Worm (Caenorhabditis elegans) whole organism, L2 larva: ENCODE results near the gene F31E8.5.

Experiments
- C34F6.9 ChIP-seq: fragments of 150-350 bp; optimal IDR thresholded peaks from 2 replicates; lab custom pipeline; 2014; ENCODE audit warnings: missing biosample characterization, missing genetic modification characterization
- F13H6.1 ChIP-seq: sonication (generic microtip); optimal IDR thresholded peaks from 2 replicates; lab custom pipeline; 2016; ENCODE audit warnings: missing genetic modification characterization, missing compliant biosample characterization
- R02D3.7 ChIP-seq: fragments of 150-350 bp; optimal IDR thresholded peaks from 2 replicates; lab custom pipeline; 2014; ENCODE audit warnings: missing biosample characterization, missing genetic modification characterization
- Y55F3AM.14 ChIP-seq: fragments of 200-800 bp; sonication (Bioruptor generic); optimal IDR thresholded peaks from 2 replicates; lab custom pipeline; 2018; ENCODE audit warnings: mild to moderate bottlenecking, missing genetic modification characterization, missing compliant biosample characterization
- ZK546.5 ChIP-seq: sonication (generic microtip); optimal IDR thresholded peaks from 2 replicates; lab custom pipeline; 2017; ENCODE audit warnings: missing biosample characterization, missing genetic modification characterization
- alr-1 ChIP-seq: fragments of 150-350 bp; optimal IDR thresholded peaks from 2 replicates; lab custom pipeline; 2014; ENCODE audit warnings: missing biosample characterization, missing genetic modification characterization
- aly-2 ChIP-seq: fragments of 150-350 bp; optimal IDR thresholded peaks from 2 replicates; lab custom pipeline; 2014; ENCODE audit warnings: missing biosample characterization, missing genetic modification characterization
- ama-1 ChIP-seq: fragments of 150-350 bp; optimal IDR thresholded peaks from 2 replicates; lab custom pipeline; 2018; ENCODE audit warnings: inconsistent platforms
- blmp-1 ChIP-seq: sonication (generic microtip); optimal IDR thresholded peaks from 2 replicates; lab custom pipeline; 2017; ENCODE audit warnings: missing genetic modification characterization, mild to moderate bottlenecking, missing compliant biosample characterization, antibody characterized with exemption, moderate library complexity; ENCODE audit not compliant: insufficient read depth
- ceh-16 ChIP-seq: fragments of 150-350 bp; optimal IDR thresholded peaks from 2 replicates; lab custom pipeline; 2014; ENCODE audit warnings: missing biosample characterization, missing genetic modification characterization
- ceh-82 ChIP-seq: fragments of 150-350 bp; optimal IDR thresholded peaks from 2 replicates; lab custom pipeline; 2014; ENCODE audit warnings: missing biosample characterization, missing genetic modification characterization
- crh-2 ChIP-seq: sonication (generic microtip); optimal IDR thresholded peaks from 2 replicates; lab custom pipeline; 2017; ENCODE audit warnings: missing biosample characterization, missing genetic modification characterization
- dmd-4 ChIP-seq: sonication (generic microtip); optimal IDR thresholded peaks from 2 replicates; lab custom pipeline; 2017; ENCODE audit warnings: missing biosample characterization, missing genetic modification characterization
- egl-27 ChIP-seq: sonication (generic microtip); optimal IDR thresholded peaks from 3 replicates; lab custom pipeline; 2017; ENCODE audit warnings: missing biosample characterization, missing genetic modification reagents, missing genetic modification characterization
- elt-1 ChIP-seq: fragments of 150-350 bp; optimal IDR thresholded peaks from 2 replicates; lab custom pipeline; 2014; ENCODE audit warnings: missing biosample characterization, missing genetic modification characterization
- elt-3 ChIP-seq: sonication (generic microtip); optimal IDR thresholded peaks from 2 replicates; lab custom pipeline; 2017; ENCODE audit warnings: missing biosample characterization, missing genetic modification characterization
- fos-1 ChIP-seq: fragments of 150-350 bp; optimal IDR thresholded peaks from 2 replicates; lab custom pipeline; 2014; ENCODE audit warnings: missing biosample characterization, missing genetic modification characterization
- gmeb-1 ChIP-seq: fragments of 150-350 bp; optimal IDR thresholded peaks from 2 replicates; lab custom pipeline; 2014; ENCODE audit warnings: missing biosample characterization, missing genetic modification characterization
- lin-11 ChIP-seq: fragments of 150-350 bp; sonication (generic microtip); optimal IDR thresholded peaks from 2 replicates; lab custom pipeline; 2014; ENCODE audit warnings: missing biosample characterization, missing genetic modification characterization, inconsistent platforms, mixed read lengths
- lin-13 ChIP-seq: fragments of 150-350 bp; optimal IDR thresholded peaks from 2 replicates; lab custom pipeline; 2014; ENCODE audit warnings: missing biosample characterization, missing genetic modification reagents, missing genetic modification characterization
- lin-39 ChIP-seq: fragments of 150-350 bp; optimal IDR thresholded peaks from 2 replicates; lab custom pipeline; 2014; ENCODE audit warnings: missing biosample characterization, missing genetic modification reagents, missing genetic modification characterization
- lsy-2 ChIP-seq, 2 experiments: fragments of 150-350 bp in 1 of 2; sonication (generic microtip) in 1 of 2; optimal IDR thresholded peaks; 2 replicates each; lab custom pipeline; 2014 to 2017; ENCODE audit warnings: missing biosample characterization in 2 of 2, missing genetic modification characterization in 2 of 2
- mab-5 ChIP-seq: fragments of 150-350 bp; optimal IDR thresholded peaks from 2 replicates; lab custom pipeline; 2014; ENCODE audit warnings: missing biosample characterization, missing genetic modification characterization
- mdl-1 ChIP-seq, 2 experiments: fragments of 150-350 bp in 1 of 2; sonication (generic microtip) in 1 of 2; optimal IDR thresholded peaks; 2 replicates each; lab custom pipeline; 2017; ENCODE audit warnings: missing biosample characterization in 2 of 2, missing genetic modification characterization in 2 of 2
- nhr-10 ChIP-seq: sonication (generic microtip); optimal IDR thresholded peaks from 2 replicates; lab custom pipeline; 2017; ENCODE audit warnings: missing biosample characterization, missing genetic modification characterization
- nhr-11 ChIP-seq: fragments of 150-350 bp; optimal IDR thresholded peaks from 2 replicates; lab custom pipeline; 2014; ENCODE audit warnings: missing biosample characterization, missing genetic modification characterization
- nhr-12 ChIP-seq: fragments of 150-350 bp; optimal IDR thresholded peaks from 2 replicates; lab custom pipeline; 2014; ENCODE audit warnings: missing biosample characterization, missing genetic modification characterization
- nhr-129 ChIP-seq: fragments of 150-350 bp; optimal IDR thresholded peaks from 2 replicates; lab custom pipeline; 2014; ENCODE audit warnings: missing biosample characterization, missing genetic modification characterization
- nhr-21 ChIP-seq: fragments of 150-350 bp; optimal IDR thresholded peaks from 2 replicates; lab custom pipeline; 2014; ENCODE audit warnings: missing biosample characterization, missing genetic modification characterization
- nhr-23 ChIP-seq: fragments of 150-350 bp; optimal IDR thresholded peaks from 2 replicates; lab custom pipeline; 2014; ENCODE audit warnings: missing biosample characterization, missing genetic modification reagents, missing genetic modification characterization
- nhr-237 ChIP-seq: fragments of 150-350 bp; optimal IDR thresholded peaks from 2 replicates; lab custom pipeline; 2014; ENCODE audit warnings: missing biosample characterization, missing genetic modification characterization
- nhr-25 ChIP-seq: fragments of 150-350 bp; sonication (generic microtip); optimal IDR thresholded peaks from 3 replicates; lab custom pipeline; 2014; ENCODE audit warnings: missing biosample characterization, missing genetic modification characterization
- nhr-6 ChIP-seq: fragments of 150-350 bp; optimal IDR thresholded peaks from 2 replicates; lab custom pipeline; 2014; ENCODE audit warnings: missing biosample characterization, missing genetic modification characterization
- nhr-77 ChIP-seq: fragments of 150-350 bp; optimal IDR thresholded peaks from 2 replicates; lab custom pipeline; 2014; ENCODE audit warnings: missing biosample characterization, missing genetic modification characterization
- peb-1 ChIP-seq: fragments of 150-350 bp; optimal IDR thresholded peaks from 2 replicates; lab custom pipeline; 2014; ENCODE audit warnings: missing biosample characterization, missing genetic modification characterization
- sem-4 ChIP-seq: fragments of 150-350 bp; optimal IDR thresholded peaks from 2 replicates; lab custom pipeline; 2014; ENCODE audit warnings: missing biosample characterization, missing genetic modification reagents, missing genetic modification characterization
- skn-1 ChIP-seq: sonication (generic microtip); optimal IDR thresholded peaks from 2 replicates; lab custom pipeline; 2017; ENCODE audit warnings: missing biosample characterization, missing genetic modification characterization
- sma-3 ChIP-seq: sonication (generic microtip); optimal IDR thresholded peaks from 2 replicates; lab custom pipeline; 2016; ENCODE audit warnings: missing genetic modification reagents, missing genetic modification characterization, missing compliant biosample characterization
- sma-9 ChIP-seq, 2 experiments: fragments of 150-350 bp in 1 of 2; sonication (generic microtip) in 1 of 2; optimal IDR thresholded peaks; 2 replicates each; lab custom pipeline; 2014 to 2016; ENCODE audit warnings: missing genetic modification characterization in 2 of 2, mild to moderate bottlenecking in 1 of 2, missing biosample characterization in 1 of 2, missing compliant biosample characterization in 1 of 2, missing genetic modification reagents in 1 of 2, moderate library complexity in 1 of 2
- snpc-4 ChIP-seq: fragments of 150-350 bp; optimal IDR thresholded peaks from 2 replicates; lab custom pipeline; 2014; ENCODE audit warnings: missing biosample characterization, missing genetic modification characterization
- unc-39 ChIP-seq: fragments of 150-350 bp; optimal IDR thresholded peaks from 2 replicates; lab custom pipeline; 2014; ENCODE audit warnings: missing biosample characterization, missing genetic modification characterization
- unc-55 ChIP-seq: fragments of 150-350 bp; sonication (generic microtip); optimal IDR thresholded peaks from 3 replicates; lab custom pipeline; 2014; ENCODE audit warnings: missing biosample characterization, missing genetic modification reagents, missing genetic modification characterization
- unc-62 ChIP-seq: fragments of 150-350 bp; optimal IDR thresholded peaks from 2 replicates; lab custom pipeline; 2014; ENCODE audit warnings: missing biosample characterization, missing genetic modification reagents, missing genetic modification characterization
- zag-1 ChIP-seq: fragments of 150-350 bp; optimal IDR thresholded peaks from 2 replicates; lab custom pipeline; 2014; ENCODE audit warnings: missing biosample characterization, missing genetic modification characterization
- ztf-1 ChIP-seq: fragments of 200-800 bp; sonication (Bioruptor generic); conservative IDR thresholded peaks from 2 replicates; pipeline ENCODE4 v1.3.6; 2022; ENCODE audit warnings: missing genetic modification characterization, missing compliant biosample characterization
- ztf-11 ChIP-seq: sonication (generic microtip); optimal IDR thresholded peaks from 2 replicates; lab custom pipeline; 2017; ENCODE audit warnings: missing biosample characterization, missing genetic modification characterization
- ztf-4 ChIP-seq: fragments of 150-350 bp; optimal IDR thresholded peaks from 2 replicates; lab custom pipeline; 2014; ENCODE audit warnings: missing biosample characterization, missing genetic modification characterization

Gene F31E8.5

ce11 chrII:6838977-6839376, 31.9 kb upstream of the F31E8.5 start:
- TF ChIP-seq sem-4 (peak; percentile 37), egl-27 (tag; lab: Kevin White, UChicago) (peak; percentile 76), F13H6.1 (tag; lab: Kevin White, UChicago) (peak; percentile 76), nhr-129 (tag; lab: Kevin White, UChicago) (peak; percentile 92), sma-9 (GFP tag; optimal IDR thresholded peaks at IDR 0.05; lab: Kevin White, UChicago) (peak; percentile 80), sma-9 (tag; optimal IDR thresholded peaks at IDR 0.05; lab: Kevin White, UChicago) (no peak), nhr-23 (tag; lab: Kevin White, UChicago) (no peak), ZK546.5 (tag; lab: Kevin White, UChicago) (no peak), nhr-237 (tag; lab: Kevin White, UChicago) (no peak), aly-2 (tag; lab: Kevin White, UChicago) (no peak), lsy-2 (tag; optimal IDR thresholded peaks at IDR 0.05; lab: Kevin White, UChicago) (peak in 1 of 2 experiments; percentile 57), blmp-1 (tag; lab: Kevin White, UChicago) (no peak), elt-3 (tag; lab: Kevin White, UChicago) (no peak), crh-2 (tag; lab: Kevin White, UChicago) (peak; percentile 66), C34F6.9 (peak; percentile 56), unc-55 (GFP tag; lab: Kevin White, UChicago) (peak; percentile 21), mdl-1 (tag; optimal IDR thresholded peaks at IDR 0.05; lab: Kevin White, UChicago) (peak in 1 of 2 experiments; percentile 43), nhr-11 (tag; lab: Kevin White, UChicago) (no peak), R02D3.7 (tag; lab: Kevin White, UChicago) (no peak), nhr-25 (tag; lab: Kevin White, UChicago) (peak; percentile 35)

ce11 chrII:6838270-6838878, 31.3 kb upstream of the F31E8.5 start:
- TF ChIP-seq skn-1 (tag; lab: Kevin White, UChicago), result no peak
- peak; percentile 30 for TF ChIP-seq crh-2 (tag; lab: Kevin White, UChicago)
- TF ChIP-seq unc-62, result peak; percentile 79
- peak; percentile 18 for TF ChIP-seq nhr-129 (tag; lab: Kevin White, UChicago)
- no peak for TF ChIP-seq alr-1 (tag; lab: Kevin White, UChicago)
- TF ChIP-seq sma-9 (GFP tag; optimal IDR thresholded peaks at IDR 0.05; lab: Kevin White, UChicago), result peak; percentile 42
- no peak for TF ChIP-seq sma-9 (tag; optimal IDR thresholded peaks at IDR 0.05; lab: Kevin White, UChicago)
- TF ChIP-seq egl-27 (tag; lab: Kevin White, UChicago), result peak; percentile 94
- no peak for TF ChIP-seq unc-39 (tag; lab: Kevin White, UChicago)
- TF ChIP-seq nhr-77 (tag; lab: Kevin White, UChicago), result no peak
- no peak for TF ChIP-seq nhr-10 (tag; lab: Kevin White, UChicago)
- no peak for TF ChIP-seq dmd-4 (tag; lab: Kevin White, UChicago)
- TF ChIP-seq blmp-1 (tag; lab: Kevin White, UChicago), result no peak
- TF ChIP-seq aly-2 (tag; lab: Kevin White, UChicago), result no peak
- peak; percentile 86 for TF ChIP-seq sem-4
- TF ChIP-seq nhr-23 (tag; lab: Kevin White, UChicago), result no peak
- TF ChIP-seq snpc-4 (tag; lab: Kevin White, UChicago), result no peak
- TF ChIP-seq ZK546.5 (tag; lab: Kevin White, UChicago), result no peak
- TF ChIP-seq lin-11 (tag; lab: Kevin White, UChicago), result no peak
- no peak for TF ChIP-seq ama-1 (lab: Kevin White, UChicago)
- peak; percentile 31 for TF ChIP-seq F13H6.1 (tag; lab: Kevin White, UChicago)
- TF ChIP-seq lin-39 (tag; lab: Kevin White, UChicago), result peak; percentile 88
- no peak for TF ChIP-seq lin-13 (GFP tag; lab: Kevin White, UChicago)
- TF ChIP-seq C34F6.9, result peak; percentile 35
- TF ChIP-seq nhr-11 (tag; lab: Kevin White, UChicago), result no peak
- TF ChIP-seq Y55F3AM.14, result no peak
- no peak for TF ChIP-seq peb-1 (tag; lab: Kevin White, UChicago)
- no peak for TF ChIP-seq gmeb-1 (tag; lab: Kevin White, UChicago)
- no peak for TF ChIP-seq elt-1 (tag; lab: Kevin White, UChicago)
- TF ChIP-seq unc-55 (GFP tag; lab: Kevin White, UChicago), result no peak
- TF ChIP-seq ztf-4 (tag; lab: Kevin White, UChicago), result peak; percentile 22
- TF ChIP-seq mdl-1 (tag; optimal IDR thresholded peaks at IDR 0.05; lab: Kevin White, UChicago), result peak in 1 of 2 experiments; percentile 64
- no peak for TF ChIP-seq nhr-12
- TF ChIP-seq R02D3.7 (tag; lab: Kevin White, UChicago), result no peak
- no peak for TF ChIP-seq zag-1 (tag; lab: Kevin White, UChicago)
- peak; percentile 45 for TF ChIP-seq nhr-25 (tag; lab: Kevin White, UChicago)
- no peak for TF ChIP-seq elt-3 (tag; lab: Kevin White, UChicago)
- no peak for TF ChIP-seq nhr-21 (tag; lab: Kevin White, UChicago)
- TF ChIP-seq ceh-16, result peak; percentile 11
- TF ChIP-seq ztf-1 (GFP tag; lab: Robert Waterston, UW), result no peak
- TF ChIP-seq nhr-6 (tag; lab: Kevin White, UChicago), result peak; percentile 4
- TF ChIP-seq fos-1 (tag; lab: Kevin White, UChicago), result no peak
- no peak for TF ChIP-seq ceh-82 (tag; lab: Kevin White, UChicago)
- TF ChIP-seq ztf-11 (tag; lab: Kevin White, UChicago), result peak; percentile 19
- no peak for TF ChIP-seq nhr-237 (tag; lab: Kevin White, UChicago)
- TF ChIP-seq mab-5 (tag; lab: Kevin White, UChicago), result peak; percentile 94
- TF ChIP-seq sma-3 (GFP tag; lab: Kevin White, UChicago), result no peak
- peak in 1 of 2 experiments; percentile 46 for TF ChIP-seq lsy-2 (tag; optimal IDR thresholded peaks at IDR 0.05; lab: Kevin White, UChicago)
